Worm (Caenorhabditis elegans) whole organism, L4 larva: ENCODE results near the gene F41G3.6.

Experiments used
- D1046.2 ChIP-seq: fragments of 200-800 bp; sonication (Bioruptor generic); IDR thresholded peaks from 2 replicates; pipeline ENCODE4 v1.3.6; 2022; ENCODE audit warnings: missing genetic modification characterization, missing compliant biosample characterization
- F26F4.8 ChIP-seq: fragments of 200-800 bp; sonication (Bioruptor generic); conservative IDR thresholded peaks from 2 replicates; pipeline ENCODE4 v1.3.6; 2022; ENCODE audit warnings: missing genetic modification characterization, missing compliant biosample characterization
- F49E8.2 ChIP-seq: sonication (generic microtip); optimal IDR thresholded peaks from 2 replicates; lab custom pipeline; 2016; ENCODE audit warnings: missing compliant biosample characterization, mild to moderate bottlenecking, missing genetic modification characterization, borderline replicate concordance
- T20F7.1 ChIP-seq: fragments of 200-800 bp; sonication (Bioruptor generic); optimal IDR thresholded peaks from 2 replicates; lab custom pipeline; 2018; ENCODE audit warnings: mild to moderate bottlenecking, missing genetic modification characterization, missing compliant biosample characterization
- Y105C5A.15 ChIP-seq: fragments of 200-800 bp; sonication (Bioruptor generic); IDR thresholded peaks from 2 replicates; pipeline ENCODE4 v1.3.6; 2022; ENCODE audit warnings: missing genetic modification characterization, missing compliant biosample characterization
- Y48G9A.11 ChIP-seq: fragments of 200-800 bp; sonication (Bioruptor generic); IDR thresholded peaks from 2 replicates; pipeline ENCODE4 v1.3.6; 2022; ENCODE audit warnings: missing genetic modification reagents, missing genetic modification characterization, missing compliant biosample characterization
- Y5F2A.4 ChIP-seq: fragments of 200-800 bp; sonication (Bioruptor generic); optimal IDR thresholded peaks from 2 replicates; lab custom pipeline; 2018; ENCODE audit warnings: mild to moderate bottlenecking, missing genetic modification characterization, missing compliant biosample characterization
- ama-1 ChIP-seq: fragments of 150-350 bp; optimal IDR thresholded peaks from 2 replicates; lab custom pipeline; 2014; ENCODE audit warnings: inconsistent platforms, mixed read lengths
- ceh-20 ChIP-seq: fragments of 200-800 bp; sonication (Bioruptor generic); IDR thresholded peaks from 2 replicates; pipeline ENCODE4 v1.3.6; 2022; ENCODE audit warnings: missing genetic modification reagents, missing genetic modification characterization, missing compliant biosample characterization
- cey-2 ChIP-seq: sonication (generic microtip); optimal IDR thresholded peaks from 3 replicates; lab custom pipeline; 2017; ENCODE audit warnings: missing genetic modification characterization, mild to moderate bottlenecking, missing compliant biosample characterization, antibody characterized with exemption, borderline replicate concordance; ENCODE audit not compliant: insufficient read depth
- ctbp-1 ChIP-seq: fragments of 200-800 bp; sonication (Bioruptor generic); IDR thresholded peaks from 2 replicates; pipeline ENCODE4 v1.3.6; 2022; ENCODE audit warnings: missing genetic modification reagents, missing genetic modification characterization, missing compliant biosample characterization
- daf-12 ChIP-seq: fragments of 150-350 bp; optimal IDR thresholded peaks from 2 replicates; lab custom pipeline; 2014; ENCODE audit warnings: missing biosample characterization, missing genetic modification reagents, missing genetic modification characterization
- dmd-6 ChIP-seq: fragments of 200-800 bp; sonication (Bioruptor generic); IDR thresholded peaks from 2 replicates; pipeline ENCODE4 v1.3.6; 2022; ENCODE audit warnings: missing genetic modification reagents, missing genetic modification characterization, missing compliant biosample characterization
- dmd-8 ChIP-seq: fragments of 200-800 bp; sonication (Bioruptor generic); IDR thresholded peaks from 2 replicates; pipeline ENCODE4 v1.3.6; 2022; ENCODE audit warnings: missing genetic modification characterization, missing compliant biosample characterization
- dmd-9 ChIP-seq: fragments of 200-800 bp; sonication (Bioruptor generic); IDR thresholded peaks from 2 replicates; pipeline ENCODE4 v1.3.6; 2022; ENCODE audit warnings: missing genetic modification reagents, missing genetic modification characterization, missing compliant biosample characterization
- dve-1 ChIP-seq: sonication (generic microtip); optimal IDR thresholded peaks from 2 replicates; lab custom pipeline; 2017; ENCODE audit warnings: antibody characterized with exemption, mild to moderate bottlenecking, missing genetic modification characterization, missing compliant biosample characterization; ENCODE audit not compliant: insufficient read depth
- hif-1 ChIP-seq, 2 experiments: sonication (generic microtip); optimal IDR thresholded peaks; 2 replicates each; lab custom pipeline; 2016 to 2017; ENCODE audit warnings: missing compliant biosample characterization in 2 of 2, missing genetic modification characterization in 2 of 2, missing genetic modification reagents in 2 of 2, missing genotype in 2 of 2, mild to moderate bottlenecking in 1 of 2
- hlh-11 ChIP-seq: fragments of 200-800 bp; sonication (Bioruptor generic); optimal IDR thresholded peaks from 2 replicates; lab custom pipeline; 2018; ENCODE audit warnings: mild to moderate bottlenecking, missing genetic modification characterization, missing compliant biosample characterization
- hmg-1.1 ChIP-seq: fragments of 200-800 bp; sonication (Bioruptor generic); IDR thresholded peaks from 2 replicates; pipeline ENCODE4 v1.3.6; 2022; ENCODE audit warnings: missing genetic modification reagents, missing genetic modification characterization, missing compliant biosample characterization
- lim-7 ChIP-seq: fragments of 200-800 bp; sonication (Bioruptor generic); IDR thresholded peaks from 2 replicates; pipeline ENCODE4 v1.3.6; 2022; ENCODE audit warnings: missing genetic modification characterization, missing compliant biosample characterization
- lin-1 ChIP-seq: fragments of 200-800 bp; sonication (Bioruptor generic); IDR thresholded peaks from 2 replicates; pipeline ENCODE4 v1.3.6; 2022; ENCODE audit warnings: missing genetic modification reagents, missing genetic modification characterization, missing compliant biosample characterization
- lir-3 ChIP-seq: sonication (generic microtip); optimal IDR thresholded peaks from 2 replicates; lab custom pipeline; 2016; ENCODE audit warnings: mild to moderate bottlenecking, missing genetic modification characterization, missing compliant biosample characterization
- lsy-2 ChIP-seq, 2 experiments: fragments of 150-350 bp in 1 of 2; sonication (generic microtip) in 1 of 2; optimal IDR thresholded peaks; 2 replicates each; lab custom pipeline; 2014 to 2017; ENCODE audit warnings: missing biosample characterization in 2 of 2, missing genetic modification characterization in 2 of 2
- madf-9 ChIP-seq: fragments of 200-800 bp; sonication (Bioruptor generic); conservative IDR thresholded peaks from 2 replicates; pipeline ENCODE4 v1.3.6; 2022; ENCODE audit warnings: missing genetic modification reagents, missing genetic modification characterization, missing compliant biosample characterization
- mdl-1 ChIP-seq, 2 experiments: fragments of 150-350 bp in 1 of 2; sonication (generic microtip) in 1 of 2; optimal IDR thresholded peaks; 2 replicates each; lab custom pipeline; 2014 to 2017; ENCODE audit warnings: missing biosample characterization in 2 of 2, missing genetic modification characterization in 2 of 2
- mes-2 ChIP-seq: sonication (generic microtip); optimal IDR thresholded peaks from 2 replicates; lab custom pipeline; 2016; ENCODE audit warnings: missing genotype, mild to moderate bottlenecking, missing genetic modification characterization, missing compliant biosample characterization; ENCODE audit not compliant: poor library complexity, severe bottlenecking
- mxl-2 ChIP-seq: fragments of 200-800 bp; sonication (Bioruptor generic); conservative IDR thresholded peaks from 2 replicates; pipeline ENCODE4 v1.3.6; 2022; ENCODE audit warnings: missing genetic modification reagents, missing genetic modification characterization, missing compliant biosample characterization
- nhr-102 ChIP-seq: sonication (generic microtip); optimal IDR thresholded peaks from 2 replicates; lab custom pipeline; 2016; ENCODE audit warnings: mild to moderate bottlenecking, missing genetic modification characterization, moderate library complexity, missing compliant biosample characterization
- nhr-111 ChIP-seq: fragments of 200-800 bp; sonication (Bioruptor generic); optimal IDR thresholded peaks from 2 replicates; lab custom pipeline; 2018; ENCODE audit warnings: mild to moderate bottlenecking, missing genetic modification characterization, missing compliant biosample characterization
- nhr-237 ChIP-seq: sonication (generic microtip); optimal IDR thresholded peaks from 2 replicates; lab custom pipeline; 2017; ENCODE audit warnings: missing biosample characterization, missing genetic modification characterization
- nhr-41 ChIP-seq: fragments of 200-800 bp; sonication (Bioruptor generic); IDR thresholded peaks from 2 replicates; pipeline ENCODE4 v1.3.6; 2022; ENCODE audit warnings: missing genetic modification reagents, missing genetic modification characterization, missing compliant biosample characterization
- nhr-42 ChIP-seq: fragments of 200-800 bp; sonication (Bioruptor generic); IDR thresholded peaks from 2 replicates; pipeline ENCODE4 v1.3.6; 2022; ENCODE audit warnings: missing genetic modification characterization, missing compliant biosample characterization
- rbr-2 ChIP-seq: sonication (generic microtip); optimal IDR thresholded peaks from 2 replicates; lab custom pipeline; 2016; ENCODE audit warnings: missing genotype, missing genetic modification characterization, missing compliant biosample characterization
- spr-1 ChIP-seq: sonication (generic microtip); optimal IDR thresholded peaks from 2 replicates; lab custom pipeline; 2016; ENCODE audit warnings: mild to moderate bottlenecking, missing genetic modification characterization, missing compliant biosample characterization
- tra-1 ChIP-seq: fragments of 200-800 bp; sonication (Bioruptor generic); IDR thresholded peaks from 2 replicates; pipeline ENCODE4 v1.3.6; 2022; ENCODE audit warnings: missing genetic modification reagents, missing genetic modification characterization, missing compliant biosample characterization
- unc-39 ChIP-seq: sonication (generic microtip); optimal IDR thresholded peaks from 2 replicates; lab custom pipeline; 2017; ENCODE audit warnings: missing biosample characterization, missing genetic modification characterization
- unc-62 ChIP-seq, 3 experiments: fragments of 150-350 bp in 1 of 3; sonication (generic microtip); optimal IDR thresholded peaks in 2 of 3; peaks in 1 of 3; 1 replicate in 1 of 3; 2 replicates in 2 of 3; lab custom pipeline; 2014 to 2017; ENCODE audit warnings: missing biosample characterization in 3 of 3, missing genetic modification characterization in 3 of 3, missing genetic modification reagents in 3 of 3, missing genotype in 1 of 3
- zfp-2 ChIP-seq: sonication (generic microtip); optimal IDR thresholded peaks from 2 replicates; lab custom pipeline; 2016; ENCODE audit warnings: mild to moderate bottlenecking, missing genetic modification characterization, missing compliant biosample characterization
- zip-11 ChIP-seq: fragments of 200-800 bp; sonication (Bioruptor generic); IDR thresholded peaks from 2 replicates; pipeline ENCODE4 v1.3.6; 2022; ENCODE audit warnings: missing genetic modification characterization, missing compliant biosample characterization

Gene F41G3.6

ce11 chrII:6781231-6781630 is 38.5 kb downstream of the F41G3.6 start (continued):
- no peak for TF ChIP-seq nhr-102 (tag; lab: Kevin White, UChicago)
- TF ChIP-seq unc-62 (GFP tag; optimal IDR thresholded peaks at IDR 0.05 in 1 of 2; lab: Kevin White, UChicago), result peak in 1 of 2 experiments; percentile 55
- TF ChIP-seq unc-62 (tag; optimal IDR thresholded peaks at IDR 0.05; lab: Kevin White, UChicago), result no peak
- TF ChIP-seq dmd-6 (GFP tag; lab: Robert Waterston, UW), result peak; percentile 46; the same call in 1 of the 2 replicates
- no peak for TF ChIP-seq ceh-20
- TF ChIP-seq zfp-2, result no peak
- no peak for TF ChIP-seq mxl-2 (GFP tag; lab: Robert Waterston, UW)
- no peak for TF ChIP-seq zip-11 (GFP tag; lab: Robert Waterston, UW)
- no peak for TF ChIP-seq lir-3 (tag; lab: Kevin White, UChicago)
- TF ChIP-seq nhr-41 (GFP tag; lab: Robert Waterston, UW), result no peak
- no peak for TF ChIP-seq spr-1 (tag; lab: Kevin White, UChicago)
- TF ChIP-seq hlh-11 (tag; lab: Kevin White, UChicago), result peak; percentile 60
- TF ChIP-seq Y48G9A.11 (GFP tag; lab: Robert Waterston, UW), result no peak
- TF ChIP-seq lin-1, result no peak
- no peak for TF ChIP-seq nhr-237 (tag; lab: Kevin White, UChicago)
- TF ChIP-seq daf-12, result no peak
- no peak for TF ChIP-seq dmd-8
- no peak for TF ChIP-seq madf-9
- TF ChIP-seq lsy-2 (tag; optimal IDR thresholded peaks at IDR 0.05; lab: Kevin White, UChicago), result no peak
- no peak for TF ChIP-seq rbr-2 (tag; lab: Kevin White, UChicago)
- TF ChIP-seq nhr-42 (GFP tag; lab: Robert Waterston, UW), result no peak
- TF ChIP-seq D1046.2 (GFP tag; lab: Robert Waterston, UW), result no peak
- TF ChIP-seq F26F4.8 (GFP tag; lab: Robert Waterston, UW), result no peak
- no peak for TF ChIP-seq Y105C5A.15
- TF ChIP-seq ctbp-1 (GFP tag; lab: Robert Waterston, UW), result no peak
- TF ChIP-seq unc-39 (tag; lab: Kevin White, UChicago), result no peak
- TF ChIP-seq cey-2 (tag; lab: Kevin White, UChicago), result no peak
- no peak for TF ChIP-seq nhr-111
- no peak for TF ChIP-seq lim-7
- no peak for TF ChIP-seq F49E8.2 (tag; lab: Kevin White, UChicago)
- no peak for TF ChIP-seq hmg-1.1 (GFP tag; lab: Robert Waterston, UW)
- peak; percentile 31 for TF ChIP-seq dve-1 (tag; lab: Kevin White, UChicago)
- TF ChIP-seq hif-1 (tag; optimal IDR thresholded peaks at IDR 0.05; lab: Kevin White, UChicago), result no peak

- TF ChIP-seq T20F7.1, result no peak
- no peak for TF ChIP-seq tra-1 (GFP tag; lab: Robert Waterston, UW)
- TF ChIP-seq mes-2 (tag; lab: Kevin White, UChicago), result no peak
- TF ChIP-seq ama-1, result no peak
- TF ChIP-seq rbr-2 (tag; lab: Kevin White, UChicago), result no peak
- no peak for TF ChIP-seq Y5F2A.4 (GFP tag; lab: Kevin White, UChicago)
- TF ChIP-seq mdl-1 (tag; optimal IDR thresholded peaks at IDR 0.05; lab: Kevin White, UChicago), result no peak
- TF ChIP-seq lsy-2 (tag; optimal IDR thresholded peaks at IDR 0.05; lab: Kevin White, UChicago), result peak in 1 of 2 experiments; percentile 7
- TF ChIP-seq unc-62 (GFP tag; optimal IDR thresholded peaks at IDR 0.05 in 1 of 2; lab: Kevin White, UChicago), result peak in 1 of 2 experiments; percentile 60
- TF ChIP-seq unc-62 (tag; optimal IDR thresholded peaks at IDR 0.05; lab: Kevin White, UChicago), result no peak
- no peak for TF ChIP-seq dmd-9 (GFP tag; lab: Robert Waterston, UW)
These were observed 39.3 kb downstream of the F41G3.6 start for ce11 chrII:6781983-6782382.
